Fruit fly (Drosophila melanogaster): ENCODE data around the gene CG34027.

Gene CG34027

dm6 chr3R:25097486-25097885 lies 11.3 kb downstream of the CG34027 start, which contains the start of the genes CG33095 and CG33096 (continued):
- TF ChIP-seq en (GFP tag; optimal IDR thresholded peaks at IDR 0.05) (no peak), Atf6 (GFP tag; IDR thresholded peaks at IDR 0.05) (no peak), Camta (GFP tag; optimal IDR thresholded peaks at IDR 0.05) (no peak), HLHmδ (GFP tag; optimal IDR thresholded peaks at IDR 0.05) (no peak), pan (optimal IDR thresholded peaks at IDR 0.05) (no peak), pan (GFP tag; optimal IDR thresholded peaks at IDR 0.05 in 1 of 2, IDR thresholded peaks at IDR 0.05 in 1 of 2) (no peak), CG2116 (GFP tag; optimal IDR thresholded peaks at IDR 0.05) (peak; percentile 8), Sox102F (GFP tag; optimal IDR thresholded peaks at IDR 0.05) (no peak), CG9817 (tag; optimal IDR thresholded peaks at IDR 0.05) (no peak), Sin3A (optimal IDR thresholded peaks at IDR 0.05) (peak; percentile 9), CG3281 (GFP tag; optimal IDR thresholded peaks at IDR 0.05) (no peak), CG11695 (GFP tag; IDR thresholded peaks at IDR 0.05) (0 out of 3 replicates have a peak, but pooled peaks have one; percentile 10), oc (tag; optimal IDR thresholded peaks at IDR 0.05) (no peak), CG8290 (GFP tag; optimal IDR thresholded peaks at IDR 0.05) (peak; percentile 75), CG8290 (tag; optimal IDR thresholded peaks at IDR 0.05) (peak in 1 of 2 experiments; percentile 2), Nf-YA (GFP tag; IDR thresholded peaks at IDR 0.05) (no peak), gfzf (GFP tag; optimal IDR thresholded peaks at IDR 0.05) (peak; percentile 96), h (optimal IDR thresholded peaks at IDR 0.05) (no peak), maf-S (GFP tag; optimal IDR thresholded peaks at IDR 0.05) (no peak), Dp (GFP tag; optimal IDR thresholded peaks at IDR 0.05) (peak; percentile 27), hkb (optimal IDR thresholded peaks at IDR 0.05) (peak; percentile 31), hkb (GFP tag; IDR thresholded peaks at IDR 0.05) (no peak), CG30020 (tag; optimal IDR thresholded peaks at IDR 0.05) (peak; percentile 83), CG12155 (GFP tag; optimal IDR thresholded peaks at IDR 0.05) (no peak), CG5180 (GFP tag; optimal IDR thresholded peaks at IDR 0.05) (no peak), knrl (GFP tag; IDR thresholded peaks at IDR 0.05; ENCODE audit: partially characterized antibody) (0 out of 3 replicates have a peak, but pooled peaks have one; percentile 10), klu (GFP tag; IDR thresholded peaks at IDR 0.05) (no peak), E2f2 (GFP tag; IDR thresholded peaks at IDR 0.05) (peak; percentile 21; the same call in 1 of the 2 replicates), CG6791 (GFP tag; IDR thresholded peaks at IDR 0.05; ENCODE audit: partially characterized antibody) (no peak), CG33557 (GFP tag; optimal IDR thresholded peaks at IDR 0.05) (no peak), ato (GFP tag; IDR thresholded peaks at IDR 0.05; ENCODE audit: partially characterized antibody) (no peak), dan (GFP tag; IDR thresholded peaks at IDR 0.05) (no peak), CG8281 (tag; optimal IDR thresholded peaks at IDR 0.05) (no peak), cg (GFP tag; optimal IDR thresholded peaks at IDR 0.05) (peak; percentile 71), Ets65A (GFP tag) (peak; percentile 86), CG16813 (GFP tag; IDR thresholded peaks at IDR 0.05; ENCODE audit: partially characterized antibody) (0 out of 3 replicates have a peak, but pooled peaks have one; percentile 43), CG7271 (tag; optimal IDR thresholded peaks at IDR 0.05) (no peak), hth (optimal IDR thresholded peaks at IDR 0.05) (no peak), trh (GFP tag; optimal IDR thresholded peaks at IDR 0.05) (no peak), kni (GFP tag; optimal IDR thresholded peaks at IDR 0.05) (no peak), gsb-n (tag; optimal IDR thresholded peaks at IDR 0.05) (peak; percentile 83), CG17186 (GFP tag; optimal IDR thresholded peaks at IDR 0.05) (no peak), bbx (GFP tag; IDR thresholded peaks at IDR 0.05; ENCODE audit: partially characterized antibody) (no peak), Tbp (GFP tag; optimal IDR thresholded peaks at IDR 0.05) (no peak), CG3995 (GFP tag; optimal IDR thresholded peaks at IDR 0.05) (peak; percentile 11), CG10979 (tag; optimal IDR thresholded peaks at IDR 0.05) (no peak), CG10565 (GFP tag; optimal IDR thresholded peaks at IDR 0.05) (no peak), fru (optimal IDR thresholded peaks at IDR 0.05) (no peak), HmgD (GFP tag; optimal IDR thresholded peaks at IDR 0.05) (peak; percentile 7), CG2202 (tag; optimal IDR thresholded peaks at IDR 0.05) (no peak), CG2875 (GFP tag; optimal IDR thresholded peaks at IDR 0.05) (no peak), Dfd (GFP tag; optimal IDR thresholded peaks at IDR 0.05) (no peak), Awh (GFP tag; IDR thresholded peaks at IDR 0.05) (no peak)

All from whole organism, embryonic.